Worm (Caenorhabditis elegans): ENCODE data around the gene Y7A5A.13.

DNA sequence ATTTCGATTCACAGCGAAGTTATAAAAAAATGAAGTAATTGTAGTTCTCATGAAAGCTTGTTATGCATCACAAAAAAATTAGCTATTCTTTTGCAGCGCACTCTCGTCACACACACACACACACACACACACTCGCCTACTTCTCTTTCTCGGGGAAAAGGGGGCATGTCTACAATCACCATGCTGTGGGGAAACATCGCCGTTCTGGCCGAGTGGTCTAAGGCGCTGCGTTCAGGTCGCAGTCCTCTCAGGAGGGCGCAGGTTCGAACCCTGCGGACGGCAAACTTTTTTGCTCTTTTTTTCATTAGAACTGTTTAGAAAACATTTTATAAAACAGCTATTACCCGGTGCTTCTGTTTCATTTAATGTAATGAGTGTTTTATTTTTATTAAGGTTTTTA is 31.8 kb upstream of the Y7A5A.13 start:
- TF ChIP-seq snpc-4 (tag; optimal IDR thresholded peaks at IDR 0.05) (no peak), pqm-1 (tag; optimal IDR thresholded peaks at IDR 0.05) (no peak), attf-4 (tag; optimal IDR thresholded peaks at IDR 0.05) (no peak), ztf-11 (tag; optimal IDR thresholded peaks at IDR 0.05) (no peak), fos-1 (tag; optimal IDR thresholded peaks at IDR 0.05) (no peak), skn-1 (tag; optimal IDR thresholded peaks at IDR 0.05) (no peak), lin-13 (GFP tag; optimal IDR thresholded peaks at IDR 0.05) (no peak), ama-1 (optimal IDR thresholded peaks at IDR 0.05) (no peak), nhr-25 (tag; optimal IDR thresholded peaks at IDR 0.05; ENCODE audit: borderline replicate concordance, insufficient read depth) (no peak), unc-130 (GFP tag; optimal IDR thresholded peaks at IDR 0.05) (peak; percentile 21), hif-1 (tag; optimal IDR thresholded peaks at IDR 0.05) (peak in 1 of 2 experiments; percentile 65), lsy-2 (tag; optimal IDR thresholded peaks at IDR 0.05) (no peak), unc-62 (GFP tag; optimal IDR thresholded peaks at IDR 0.05 in 1 of 2) (no peak), unc-62 (tag; optimal IDR thresholded peaks at IDR 0.05) (no peak), F26F4.8 (GFP tag; conservative IDR thresholded peaks at IDR 0.05) (peak; percentile 76; the same call in 1 of the 2 replicates)

Data from whole organism, L4 larva.